Worm (Caenorhabditis elegans): ENCODE results near the gene wdr-62.

DNA sequence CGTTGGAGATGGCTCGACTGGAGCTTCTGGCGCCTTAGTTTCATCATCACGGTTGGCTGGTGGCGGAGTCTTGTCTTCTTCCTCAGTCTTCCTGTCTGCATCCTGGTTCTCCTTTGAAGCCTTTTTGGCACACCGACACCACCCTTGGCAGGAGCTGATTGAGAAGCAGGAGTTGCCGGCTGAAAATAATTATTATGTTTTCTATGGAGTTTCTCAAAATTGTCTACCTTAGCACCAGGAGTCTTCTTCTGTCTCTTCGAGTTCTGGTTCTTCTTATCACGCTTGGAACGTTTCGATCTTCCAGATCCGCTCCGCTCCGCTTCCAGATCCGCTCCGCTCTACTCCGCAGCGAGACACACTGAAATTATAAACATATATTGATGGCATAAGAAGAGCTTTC lies 36.7 kb downstream of the wdr-62 start, which contains the start of gene K06A4.6:
- TF ChIP-seq nhr-12 (tag; optimal IDR thresholded peaks at IDR 0.05) = no peak
- no peak for TF ChIP-seq egl-27 (tag; optimal IDR thresholded peaks at IDR 0.05)
- TF ChIP-seq nhr-25 (tag; optimal IDR thresholded peaks at IDR 0.05) = no peak
- no peak for TF ChIP-seq crh-2 (tag; optimal IDR thresholded peaks at IDR 0.05)
- no peak for TF ChIP-seq nhr-77 (tag; optimal IDR thresholded peaks at IDR 0.05)
- TF ChIP-seq nhr-11 (tag; optimal IDR thresholded peaks at IDR 0.05) = no peak
- no peak for TF ChIP-seq alr-1 (tag; optimal IDR thresholded peaks at IDR 0.05)
- TF ChIP-seq unc-39 (tag; optimal IDR thresholded peaks at IDR 0.05) = no peak

All from whole organism, L2 larva.